Worm (Caenorhabditis elegans) whole organism, L3 larva: ENCODE results near the gene srr-6.

Source experiments
- ZK546.5 ChIP-seq: sonication (generic microtip); optimal IDR thresholded peaks from 2 replicates; lab custom pipeline; 2017; ENCODE audit warnings: missing biosample characterization, missing genetic modification characterization
- ama-1 ChIP-seq: fragments of 150-350 bp; optimal IDR thresholded peaks from 2 replicates; lab custom pipeline; 2018
- daf-12 ChIP-seq: fragments of 150-350 bp; optimal IDR thresholded peaks from 2 replicates; lab custom pipeline; 2014; ENCODE audit warnings: missing biosample characterization, missing genetic modification reagents, missing genetic modification characterization
- eor-1 ChIP-seq, 2 experiments: fragments of 150-350 bp; optimal IDR thresholded peaks; 2 replicates each; lab custom pipeline; 2014 to 2018; ENCODE audit warnings: missing biosample characterization in 2 of 2, missing genetic modification characterization in 2 of 2
- lin-15B ChIP-seq: fragments of 150-350 bp; optimal IDR thresholded peaks from 2 replicates; lab custom pipeline; 2014; ENCODE audit warnings: missing biosample characterization, missing genetic modification characterization
- nhr-237 ChIP-seq: fragments of 150-350 bp; optimal IDR thresholded peaks from 2 replicates; lab custom pipeline; 2014; ENCODE audit warnings: missing biosample characterization, missing genetic modification characterization
- nhr-25 ChIP-seq: sonication (generic microtip); optimal IDR thresholded peaks from 2 replicates; lab custom pipeline; 2017; ENCODE audit warnings: missing biosample characterization, missing genetic modification characterization
- nhr-67 ChIP-seq: fragments of 150-350 bp; optimal IDR thresholded peaks from 2 replicates; lab custom pipeline; 2014; ENCODE audit warnings: missing biosample characterization, missing genetic modification characterization
- skn-1 ChIP-seq: fragments of 150-350 bp; optimal IDR thresholded peaks from 2 replicates; lab custom pipeline; 2014; ENCODE audit warnings: missing biosample characterization, missing genetic modification characterization
- snpc-4 ChIP-seq: fragments of 150-350 bp; optimal IDR thresholded peaks from 2 replicates; lab custom pipeline; 2014; ENCODE audit warnings: missing biosample characterization, missing genetic modification characterization
- ztf-4 ChIP-seq: fragments of 150-350 bp; optimal IDR thresholded peaks from 2 replicates; lab custom pipeline; 2014; ENCODE audit warnings: missing biosample characterization, missing genetic modification characterization

- TF ChIP-seq nhr-237 (tag; lab: Kevin White, UChicago) (no peak), nhr-25 (no peak), lin-15B (no peak), nhr-67 (tag; lab: Kevin White, UChicago) (no peak), snpc-4 (tag; lab: Kevin White, UChicago) (no peak), eor-1 (tag; optimal IDR thresholded peaks at IDR 0.05; lab: Kevin White, UChicago) (no peak), ama-1 (lab: Kevin White, UChicago) (no peak), skn-1 (tag; lab: Kevin White, UChicago) (no peak), ZK546.5 (no peak), daf-12 (tag; lab: Kevin White, UChicago) (no peak), ztf-4 (tag; lab: Kevin White, UChicago) (no peak)
These were observed 34.0 kb downstream of the srr-6 start for ce11 chrV:5046558-5046957.
